Worm (Caenorhabditis elegans): ENCODE results near the gene C18G1.1.
A peak's percentile ranks its signal among the peaks of the same experiment; 100 is the strongest.

The C18G1.1 gene

DNA sequence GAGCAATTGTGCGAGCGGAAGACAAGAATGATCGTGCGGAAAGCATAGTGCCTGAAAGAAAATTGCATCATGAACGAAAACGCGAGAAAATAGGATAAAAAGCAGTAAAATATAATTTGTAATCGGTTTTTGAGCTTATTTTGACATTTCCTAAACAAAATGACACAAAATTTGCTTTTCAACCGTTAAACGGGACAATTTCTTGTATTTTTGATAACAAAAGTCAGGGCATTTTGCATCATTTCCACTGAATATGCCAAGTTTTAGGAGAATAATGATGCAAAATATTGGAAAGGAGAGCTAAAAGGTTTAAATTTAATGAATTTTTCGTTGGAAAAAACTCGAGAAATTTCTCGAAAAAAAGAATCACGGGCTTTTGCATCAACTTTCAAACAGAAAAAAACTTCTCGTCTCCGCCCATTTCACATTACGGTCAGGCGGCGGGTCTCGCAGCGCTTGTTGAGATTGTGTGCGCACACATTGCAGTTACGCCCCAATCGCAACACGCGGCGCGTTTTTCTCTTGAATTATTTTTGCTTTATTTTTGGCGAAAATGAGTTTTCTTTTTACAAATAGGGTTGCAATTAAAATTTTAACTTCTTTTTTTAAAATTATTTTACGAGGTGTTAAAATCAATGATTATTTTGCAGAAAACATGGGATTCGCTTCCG lies 49.1 kb downstream of the C18G1.1 start, which contains the start of the genes hsp-6 and C37H5.5:
Gene hsp-6, minus strand, starts transcription at position 51 of the 671 bp plus-strand sequence.
Gene C37H5.5, plus strand, starts transcription at position 651 of the 671 bp plus-strand sequence.
- no peak for TF ChIP-seq B0310.2 (tag; optimal IDR thresholded peaks at IDR 0.05)
- TF ChIP-seq pes-1 (GFP tag; IDR thresholded peaks at IDR 0.05): peak; percentile 63; the same call in 1 of the 2 replicates
- TF ChIP-seq F13C5.2 (tag; optimal IDR thresholded peaks at IDR 0.05): peak; percentile 57
- TF ChIP-seq hmbx-1 (tag; optimal IDR thresholded peaks at IDR 0.05): no peak
- TF ChIP-seq hmg-4 (GFP tag; optimal IDR thresholded peaks at IDR 0.05): peak; percentile 25
- TF ChIP-seq flt-1 (GFP tag; IDR thresholded peaks at IDR 0.05): 0 out of 2 replicates have a peak, but pooled peaks have one; percentile 7

Data from whole organism, early embryonic.